Worm (Caenorhabditis elegans) whole organism, midembryonic: ENCODE results near the gene K08E4.8.

Experiments
- T22C8.4 ChIP-seq: fragments of 200-800 bp; sonication (Bioruptor generic); IDR thresholded peaks from 2 replicates; pipeline ENCODE4 v1.3.6; 2022; ENCODE audit warnings: missing genetic modification characterization, missing compliant biosample characterization
- cog-1 ChIP-seq: sonication (generic microtip); optimal IDR thresholded peaks from 2 replicates; lab custom pipeline; 2016; ENCODE audit warnings: missing genetic modification characterization, missing compliant biosample characterization
- flt-1 ChIP-seq: fragments of 200-800 bp; sonication (Bioruptor generic); IDR thresholded peaks from 2 replicates; pipeline ENCODE4 v1.3.6; 2022; ENCODE audit warnings: missing genetic modification characterization, missing compliant biosample characterization
- klf-2 ChIP-seq: fragments of 200-800 bp; sonication (Bioruptor generic); conservative IDR thresholded peaks from 2 replicates; pipeline ENCODE4 v1.3.6; 2022; ENCODE audit warnings: missing genetic modification reagents, missing genetic modification characterization, missing compliant biosample characterization
- med-1 ChIP-seq: sonication (generic microtip); optimal IDR thresholded peaks from 2 replicates; lab custom pipeline; 2017; ENCODE audit warnings: missing genetic modification characterization, mild to moderate bottlenecking, missing compliant biosample characterization, antibody characterized with exemption, missing genetic modification reagents; ENCODE audit not compliant: insufficient read depth
- ref-1 ChIP-seq: fragments of 200-800 bp; sonication (Bioruptor generic); conservative IDR thresholded peaks from 2 replicates; pipeline ENCODE4 v1.3.6; 2022; ENCODE audit warnings: missing genetic modification reagents, missing genetic modification characterization, missing compliant biosample characterization
- tab-1 ChIP-seq: fragments of 200-800 bp; sonication (Bioruptor generic); IDR thresholded peaks from 2 replicates; pipeline ENCODE4 v1.3.6; 2022; ENCODE audit warnings: missing genetic modification characterization, missing compliant biosample characterization
- ztf-23 ChIP-seq: fragments of 200-800 bp; sonication (Bioruptor generic); IDR thresholded peaks from 2 replicates; pipeline ENCODE4 v1.3.6; 2022; ENCODE audit warnings: missing genetic modification reagents, missing genetic modification characterization, missing compliant biosample characterization
- ztf-29 ChIP-seq: fragments of 200-800 bp; sonication (Bioruptor generic); IDR thresholded peaks from 2 replicates; pipeline ENCODE4 v1.3.6; 2022; ENCODE audit warnings: missing genetic modification reagents, missing genetic modification characterization, missing compliant biosample characterization

K08E4.8 gene

DNA sequence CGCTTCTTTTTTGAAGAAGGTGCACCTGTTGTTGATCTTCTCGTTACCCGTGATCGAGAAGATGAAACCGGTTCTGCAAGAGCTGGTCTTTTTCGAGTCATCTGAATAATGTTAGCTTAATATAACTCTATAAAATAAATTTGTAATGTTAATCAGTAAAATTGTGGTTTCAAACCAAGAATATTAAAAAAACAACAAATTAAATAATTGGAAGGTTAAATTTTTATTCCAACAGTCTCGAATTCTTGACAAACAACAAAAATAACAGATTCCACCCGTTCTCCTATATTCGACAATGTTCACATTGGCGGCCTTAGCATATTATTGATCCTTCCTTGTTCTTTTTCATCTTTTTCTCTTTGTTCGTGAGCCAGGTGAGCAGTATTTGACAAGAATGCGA, 31.0 kb upstream of the K08E4.8 start, which contains the start of gene mig-32:
Gene mig-32 (minus strand): TSS at position 101 of the 400 bp plus-strand sequence.
- TF ChIP-seq klf-2 (no peak), ztf-23 (GFP tag; lab: Robert Waterston, UW) (no peak), ref-1 (GFP tag; lab: Robert Waterston, UW) (no peak), flt-1 (GFP tag; lab: Robert Waterston, UW) (no peak), T22C8.4 (no peak), ztf-29 (no peak), tab-1 (no peak), med-1 (GFP tag; lab: Kevin White, UChicago) (no peak), cog-1 (no peak)

- TF ChIP-seq tab-1 (no peak), ref-1 (GFP tag; lab: Robert Waterston, UW) (no peak), cog-1 (no peak), flt-1 (GFP tag; lab: Robert Waterston, UW) (no peak), ztf-29 (no peak), klf-2 (no peak), med-1 (GFP tag; lab: Kevin White, UChicago) (no peak), T22C8.4 (no peak), ztf-23 (GFP tag; lab: Robert Waterston, UW) (no peak)
Measured at ce11 chrIV:12089551-12089950, 28.4 kb upstream of the K08E4.8 start, which contains the start of gene F11A10.6. F11A10.6 (minus strand) TSS chrIV:12089651.

- no peak for TF ChIP-seq klf-2
- no peak for TF ChIP-seq cog-1
- no peak for TF ChIP-seq T22C8.4
- TF ChIP-seq ref-1 (GFP tag; lab: Robert Waterston, UW) = no peak
- TF ChIP-seq tab-1 = no peak
- TF ChIP-seq ztf-23 (GFP tag; lab: Robert Waterston, UW) = no peak
- no peak for TF ChIP-seq ztf-29
- no peak for TF ChIP-seq flt-1 (GFP tag; lab: Robert Waterston, UW)
- TF ChIP-seq med-1 (GFP tag; lab: Kevin White, UChicago) = no peak
Measured at ce11 chrIV:12088898-12089297, 27.8 kb upstream of the K08E4.8 start.

ce11 chrIV:12086498-12086897, 25.4 kb upstream of the K08E4.8 start:
- TF ChIP-seq med-1 (GFP tag; lab: Kevin White, UChicago) = peak; percentile 50
- peak; percentile 77 for TF ChIP-seq ztf-23 (GFP tag; lab: Robert Waterston, UW)
- TF ChIP-seq flt-1 (GFP tag; lab: Robert Waterston, UW) = peak; percentile 78
- peak; percentile 67 for TF ChIP-seq ztf-29
- TF ChIP-seq klf-2 = peak; percentile 15; the same call in 1 of the 2 replicates
- TF ChIP-seq T22C8.4 = peak; percentile 57; the same call in 1 of the 2 replicates
- peak; percentile 84 for TF ChIP-seq tab-1
- peak; percentile 37 for TF ChIP-seq cog-1
- peak; percentile 56; the same call in 1 of the 2 replicates for TF ChIP-seq ref-1 (GFP tag; lab: Robert Waterston, UW)

DNA sequence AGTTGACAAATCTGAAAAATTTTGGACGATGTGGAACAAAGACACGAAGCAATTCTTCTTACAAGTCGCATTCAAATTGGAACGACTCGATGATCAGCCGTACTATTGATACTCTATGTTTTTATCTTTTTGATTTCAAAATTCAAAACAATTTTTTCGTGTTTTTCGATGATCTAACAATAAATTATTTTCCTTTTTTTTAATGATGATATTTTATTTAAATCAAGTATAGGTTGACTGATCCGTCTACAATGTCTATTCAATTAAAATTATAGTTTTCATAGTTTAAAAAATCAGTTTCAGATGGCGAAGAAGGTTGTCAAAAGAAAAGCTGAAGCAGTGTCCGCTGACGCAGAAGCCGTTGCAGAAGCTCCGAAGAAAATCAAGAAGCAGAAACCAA, 24.0 kb upstream of the K08E4.8 start, which contains the start of gene rbm-34:
Gene rbm-34 (plus strand): TSS at position 301 of the 400 bp plus-strand sequence.
- TF ChIP-seq flt-1 (GFP tag; lab: Robert Waterston, UW) = no peak
- TF ChIP-seq ztf-23 (GFP tag; lab: Robert Waterston, UW) = no peak
- no peak for TF ChIP-seq ref-1 (GFP tag; lab: Robert Waterston, UW)
- no peak for TF ChIP-seq med-1 (GFP tag; lab: Kevin White, UChicago)

- TF ChIP-seq ztf-29 (no peak), klf-2 (no peak), cog-1 (no peak), flt-1 (GFP tag; lab: Robert Waterston, UW) (no peak), med-1 (GFP tag; lab: Kevin White, UChicago) (no peak), T22C8.4 (no peak), ref-1 (GFP tag; lab: Robert Waterston, UW) (no peak), ztf-23 (GFP tag; lab: Robert Waterston, UW) (no peak), tab-1 (no peak)
Measured at ce11 chrIV:12084587-12084986, 23.5 kb upstream of the K08E4.8 start.

DNA sequence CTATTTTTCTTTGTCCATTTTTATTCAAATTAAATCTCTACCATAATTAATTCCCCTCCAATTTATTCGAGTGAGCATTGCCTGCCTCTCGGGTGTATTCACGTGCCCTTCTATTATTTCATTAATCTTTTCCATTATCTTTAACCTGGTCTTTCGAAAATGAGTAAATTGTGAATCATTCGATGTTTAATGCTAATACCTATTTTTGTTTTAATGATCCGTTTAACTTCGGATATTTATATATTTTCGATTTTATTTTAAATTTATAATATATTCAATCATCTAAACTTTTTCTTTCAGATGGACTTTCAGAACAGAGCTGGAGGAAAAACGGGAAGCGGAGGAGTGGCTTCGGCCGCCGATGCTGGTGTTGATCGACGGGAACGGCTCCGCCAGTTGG, 23.0 kb upstream of the K08E4.8 start, which contains the start of gene repo-1:
Gene repo-1 (plus strand): TSS at position 301 of the 400 bp plus-strand sequence.
- TF ChIP-seq ztf-29 (no peak), cog-1 (no peak), flt-1 (GFP tag; lab: Robert Waterston, UW) (no peak), T22C8.4 (no peak), tab-1 (no peak), ref-1 (GFP tag; lab: Robert Waterston, UW) (no peak)

- TF ChIP-seq ref-1 (GFP tag; lab: Robert Waterston, UW) = no peak
- TF ChIP-seq cog-1 = no peak
- no peak for TF ChIP-seq ztf-29
- TF ChIP-seq flt-1 (GFP tag; lab: Robert Waterston, UW) = no peak
- no peak for TF ChIP-seq klf-2
- no peak for TF ChIP-seq tab-1
- no peak for TF ChIP-seq med-1 (GFP tag; lab: Kevin White, UChicago)
- no peak for TF ChIP-seq T22C8.4
- no peak for TF ChIP-seq ztf-23 (GFP tag; lab: Robert Waterston, UW)
Measured at ce11 chrIV:12080807-12081206, 19.7 kb upstream of the K08E4.8 start.

ce11 chrIV:12078907-12079523, 17.9 kb upstream of the K08E4.8 start, which contains the start of gene lex-1:
lex-1 (plus strand) TSS chrIV:12079473.
- no peak for TF ChIP-seq ztf-23 (GFP tag; lab: Robert Waterston, UW)
- no peak for TF ChIP-seq cog-1
- no peak for TF ChIP-seq T22C8.4
- TF ChIP-seq ztf-29 = no peak
- no peak for TF ChIP-seq tab-1
- TF ChIP-seq klf-2 = no peak
- TF ChIP-seq flt-1 (GFP tag; lab: Robert Waterston, UW) = no peak
- TF ChIP-seq med-1 (GFP tag; lab: Kevin White, UChicago) = no peak
- TF ChIP-seq ref-1 (GFP tag; lab: Robert Waterston, UW) = no peak
